Worm (Caenorhabditis elegans) whole organism, L1 larva: ENCODE measurements around the gene casy-1.

ENCODE experiments used
- F16B12.6 ChIP-seq: fragments of 150-350 bp; optimal IDR thresholded peaks from 2 replicates; lab custom pipeline; 2014; ENCODE audit warnings: missing biosample characterization, missing genetic modification characterization
- aly-2 ChIP-seq: fragments of 150-350 bp; optimal IDR thresholded peaks from 2 replicates; lab custom pipeline; 2014; ENCODE audit warnings: missing biosample characterization, missing genetic modification characterization
- ama-1 ChIP-seq: fragments of 150-350 bp; optimal IDR thresholded peaks from 2 replicates; lab custom pipeline; 2014
- ceh-63 ChIP-seq: fragments of 200-800 bp; sonication (Bioruptor generic); optimal IDR thresholded peaks from 2 replicates; lab custom pipeline; 2018; ENCODE audit warnings: mild to moderate bottlenecking, missing genetic modification characterization, missing compliant biosample characterization
- ceh-8 ChIP-seq: fragments of 200-800 bp; sonication (Bioruptor generic); optimal IDR thresholded peaks from 2 replicates; lab custom pipeline; 2018; ENCODE audit warnings: mild to moderate bottlenecking, missing genetic modification characterization, moderate library complexity, missing compliant biosample characterization
- ceh-88 ChIP-seq: fragments of 200-800 bp; sonication (Bioruptor generic); IDR thresholded peaks from 2 replicates; pipeline ENCODE4 v1.3.6; 2022; ENCODE audit warnings: missing genetic modification characterization, missing compliant biosample characterization
- ceh-90 ChIP-seq: sonication (generic microtip); optimal IDR thresholded peaks from 2 replicates; lab custom pipeline; 2016; ENCODE audit warnings: missing genetic modification characterization, missing compliant biosample characterization
- dpl-1 ChIP-seq, 3 experiments: fragments of 150-350 bp in 2 of 3; sonication (generic microtip) in 1 of 3; optimal IDR thresholded peaks; 2 replicates each; lab custom pipeline; 2014 to 2017; ENCODE audit warnings: missing biosample characterization in 3 of 3, missing genetic modification characterization in 3 of 3, missing genetic modification reagents in 3 of 3
- egl-27 ChIP-seq, 2 experiments: fragments of 150-350 bp in 1 of 2; sonication (generic microtip); optimal IDR thresholded peaks; 3 replicates each; lab custom pipeline; 2017 to 2018; ENCODE audit warnings: missing biosample characterization in 2 of 2, missing genetic modification characterization in 2 of 2, missing genetic modification reagents in 2 of 2
- elt-3 ChIP-seq, 6 experiments: fragments of 150-350 bp in 1 of 6; sonication (generic microtip); optimal IDR thresholded peaks; 2 replicates each; lab custom pipeline; 2017 to 2018; ENCODE audit warnings: missing biosample characterization in 6 of 6, missing genetic modification characterization in 6 of 6, inconsistent platforms in 1 of 6
- fos-1 ChIP-seq: fragments of 150-350 bp; optimal IDR thresholded peaks from 2 replicates; lab custom pipeline; 2014; ENCODE audit warnings: missing biosample characterization, missing genetic modification characterization
- hlh-17 ChIP-seq: fragments of 200-800 bp; sonication (Bioruptor generic); optimal IDR thresholded peaks from 2 replicates; lab custom pipeline; 2018; ENCODE audit warnings: missing genetic modification characterization, mild to moderate bottlenecking, missing compliant biosample characterization, moderate library complexity, borderline replicate concordance
- isw-1 ChIP-seq: fragments of 200-800 bp; sonication (Bioruptor generic); IDR thresholded peaks from 2 replicates; pipeline ENCODE4 v1.3.6; 2022; ENCODE audit warnings: missing genetic modification characterization, missing compliant biosample characterization
- jun-1 ChIP-seq: fragments of 150-350 bp; optimal IDR thresholded peaks from 2 replicates; lab custom pipeline; 2014; ENCODE audit warnings: missing biosample characterization, missing genetic modification reagents, missing genetic modification characterization
- lin-13 ChIP-seq: fragments of 150-350 bp; optimal IDR thresholded peaks from 2 replicates; lab custom pipeline; 2014; ENCODE audit warnings: missing biosample characterization, missing genetic modification reagents, missing genetic modification characterization
- lin-35 ChIP-seq, 2 experiments: fragments of 150-350 bp; optimal IDR thresholded peaks; 2 replicates each; lab custom pipeline; 2014; ENCODE audit warnings: missing biosample characterization in 2 of 2, missing genetic modification characterization in 2 of 2, missing genetic modification reagents in 2 of 2
- mab-9 ChIP-seq: fragments of 200-800 bp; sonication (Bioruptor generic); IDR thresholded peaks from 2 replicates; pipeline ENCODE4 v1.3.6; 2022; ENCODE audit warnings: missing genetic modification reagents, missing genetic modification characterization, missing compliant biosample characterization
- nhr-11 ChIP-seq: fragments of 150-350 bp; optimal IDR thresholded peaks from 2 replicates; lab custom pipeline; 2014; ENCODE audit warnings: missing biosample characterization, missing genetic modification characterization
- nhr-237 ChIP-seq: fragments of 150-350 bp; optimal IDR thresholded peaks from 2 replicates; lab custom pipeline; 2014; ENCODE audit warnings: missing biosample characterization, missing genetic modification characterization
- nhr-47 ChIP-seq: sonication (generic microtip); optimal IDR thresholded peaks from 2 replicates; lab custom pipeline; 2016; ENCODE audit warnings: mild to moderate bottlenecking, missing genetic modification characterization, moderate library complexity, missing compliant biosample characterization
- nhr-71 ChIP-seq: sonication (generic microtip); optimal IDR thresholded peaks from 2 replicates; lab custom pipeline; 2016; ENCODE audit warnings: mild to moderate bottlenecking, missing genetic modification characterization, moderate library complexity, missing compliant biosample characterization
- nhr-77 ChIP-seq: fragments of 150-350 bp; optimal IDR thresholded peaks from 2 replicates; lab custom pipeline; 2014; ENCODE audit warnings: missing biosample characterization, missing genetic modification characterization
- nhr-84 ChIP-seq: sonication (generic microtip); optimal IDR thresholded peaks from 2 replicates; lab custom pipeline; 2017; ENCODE audit warnings: missing biosample characterization, missing genetic modification characterization
- nhr-90 ChIP-seq: sonication (generic microtip); optimal IDR thresholded peaks from 2 replicates; lab custom pipeline; 2016; ENCODE audit warnings: mild to moderate bottlenecking, missing genetic modification characterization, missing compliant biosample characterization; ENCODE audit not compliant: poor library complexity
- pag-3 ChIP-seq: sonication (generic microtip); optimal IDR thresholded peaks from 2 replicates; lab custom pipeline; 2017; ENCODE audit warnings: missing genetic modification characterization, mild to moderate bottlenecking, missing compliant biosample characterization, antibody characterized with exemption, borderline replicate concordance; ENCODE audit not compliant: insufficient read depth
- skn-1 ChIP-seq: fragments of 150-350 bp; optimal IDR thresholded peaks from 2 replicates; lab custom pipeline; 2014; ENCODE audit warnings: missing biosample characterization, missing genetic modification characterization
- snpc-4 ChIP-seq: fragments of 150-350 bp; optimal IDR thresholded peaks from 2 replicates; lab custom pipeline; 2014; ENCODE audit warnings: missing biosample characterization, missing genetic modification characterization
- snu-23 ChIP-seq: sonication (generic microtip); optimal IDR thresholded peaks from 2 replicates; lab custom pipeline; 2016; ENCODE audit warnings: missing genetic modification characterization, missing compliant biosample characterization
- swsn-7 ChIP-seq: sonication (generic microtip); optimal IDR thresholded peaks from 2 replicates; lab custom pipeline; 2016; ENCODE audit warnings: missing genetic modification characterization, missing compliant biosample characterization
- vab-15 ChIP-seq: sonication (generic microtip); optimal IDR thresholded peaks from 2 replicates; lab custom pipeline; 2017; ENCODE audit warnings: missing genotype, mild to moderate bottlenecking, missing genetic modification characterization, missing compliant biosample characterization
- xbp-1 ChIP-seq: sonication (generic microtip); optimal IDR thresholded peaks from 2 replicates; lab custom pipeline; 2016; ENCODE audit warnings: missing genetic modification characterization, missing compliant biosample characterization
- zip-4 ChIP-seq: fragments of 200-800 bp; sonication (Bioruptor generic); optimal IDR thresholded peaks from 2 replicates; lab custom pipeline; 2018; ENCODE audit warnings: mild to moderate bottlenecking, missing genetic modification characterization, moderate library complexity, missing compliant biosample characterization
- ztf-4 ChIP-seq: fragments of 150-350 bp; optimal IDR thresholded peaks from 2 replicates; lab custom pipeline; 2014; ENCODE audit warnings: missing biosample characterization, missing genetic modification characterization

Gene casy-1

DNA sequence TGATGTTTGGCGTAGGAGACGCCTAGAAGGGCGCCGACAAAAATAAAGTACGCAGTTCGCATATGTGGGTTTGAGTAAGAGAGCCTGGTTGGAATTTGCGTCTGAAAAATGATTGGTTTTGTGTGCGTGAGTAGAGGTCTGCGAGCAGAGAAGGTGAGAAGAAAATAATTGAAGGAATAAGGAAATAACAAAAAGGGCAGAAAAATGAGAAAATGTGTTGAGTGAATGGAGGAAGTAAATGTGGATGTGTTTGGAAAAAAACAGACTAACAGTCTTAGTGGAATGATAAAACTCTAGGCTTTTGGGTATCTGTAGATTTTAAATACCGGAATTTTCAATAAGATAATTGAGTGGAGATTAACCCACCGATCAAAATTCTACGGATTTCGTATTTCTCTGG, at the start of gene casy-1:
casy-1 (minus strand) TSS at position 101 of the 400 bp plus-strand sequence.
- TF ChIP-seq snu-23 (GFP tag; lab: Kevin White, UChicago) (no peak), ceh-8 (GFP tag; lab: Kevin White, UChicago) (no peak)

ce11 chrII:6001004-6001403, 44.5 kb upstream of the casy-1 start:
- TF ChIP-seq nhr-11 (tag; lab: Kevin White, UChicago) (no peak), aly-2 (tag; lab: Kevin White, UChicago) (no peak), nhr-71 (peak; percentile 50), elt-3 (tag; optimal IDR thresholded peaks at IDR 0.05; lab: Kevin White, UChicago) (no peak)

DNA sequence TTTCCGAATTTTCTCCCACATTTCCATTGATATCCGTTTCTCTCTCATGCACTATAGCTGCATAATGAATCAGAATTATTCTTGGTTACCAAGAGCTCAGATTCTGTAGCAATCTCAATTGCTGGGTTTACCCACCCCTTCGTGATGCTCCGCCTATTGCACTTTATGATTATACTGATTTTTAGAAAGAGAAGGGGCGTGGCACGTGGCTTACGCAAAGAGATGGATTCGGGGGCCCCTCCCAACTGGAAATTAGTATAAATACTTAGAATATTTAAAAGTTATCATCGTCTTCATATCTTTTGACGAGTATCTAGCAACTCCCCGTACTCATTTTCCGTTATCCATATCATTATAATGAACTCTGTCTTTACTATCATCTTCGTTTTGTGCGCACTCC, 43.7 kb upstream of the casy-1 start, which contains the start of gene ins-6:
ins-6 (plus strand) TSS at position 301 of the 400 bp plus-strand sequence.
- TF ChIP-seq nhr-84 (tag; lab: Kevin White, UChicago) (no peak), ceh-63 (GFP tag; lab: Kevin White, UChicago) (no peak), pag-3 (no peak), egl-27 (tag; optimal IDR thresholded peaks at IDR 0.05; lab: Kevin White, UChicago) (no peak)

- TF ChIP-seq ama-1 (lab: Kevin White, UChicago) (no peak), mab-9 (GFP tag; lab: Robert Waterston, UW) (no peak), nhr-90 (tag; lab: Kevin White, UChicago) (no peak), nhr-237 (tag; lab: Kevin White, UChicago) (no peak), egl-27 (tag; optimal IDR thresholded peaks at IDR 0.05; lab: Kevin White, UChicago) (no peak), hlh-17 (no peak), elt-3 (tag; optimal IDR thresholded peaks at IDR 0.05; lab: Kevin White, UChicago) (no peak), snpc-4 (tag; lab: Kevin White, UChicago) (no peak), isw-1 (GFP tag; lab: Robert Waterston, UW) (no peak), swsn-7 (no peak), F16B12.6 (tag; lab: Kevin White, UChicago) (no peak), lin-35 (GFP tag; optimal IDR thresholded peaks at IDR 0.05; lab: Kevin White, UChicago) (no peak), nhr-77 (tag; lab: Kevin White, UChicago) (no peak), zip-4 (GFP tag; lab: Kevin White, UChicago) (no peak), ztf-4 (tag; lab: Kevin White, UChicago) (no peak), ceh-88 (GFP tag; lab: Robert Waterston, UW) (no peak), vab-15 (tag; lab: Kevin White, UChicago) (no peak), ceh-90 (tag; lab: Kevin White, UChicago) (no peak), nhr-47 (tag; lab: Kevin White, UChicago) (no peak)
Measured at ce11 chrII:5997257-5997656, 40.8 kb upstream of the casy-1 start, which contains the start of gene ins-5. ins-5 (plus strand) TSS chrII:5997557.

ce11 chrII:5996066-5996465, 39.6 kb upstream of the casy-1 start, which contains the start of gene ins-4:
ins-4 (plus strand) TSS chrII:5996366.
- no peak for TF ChIP-seq elt-3 (tag; optimal IDR thresholded peaks at IDR 0.05; lab: Kevin White, UChicago)
- TF ChIP-seq dpl-1 (GFP tag; optimal IDR thresholded peaks at IDR 0.05; lab: Kevin White, UChicago), result no peak
- no peak for TF ChIP-seq jun-1
- no peak for TF ChIP-seq xbp-1 (tag; lab: Kevin White, UChicago)
- no peak for TF ChIP-seq fos-1 (tag; lab: Kevin White, UChicago)
- no peak for TF ChIP-seq nhr-71
- no peak for TF ChIP-seq lin-13 (GFP tag; lab: Kevin White, UChicago)
- TF ChIP-seq skn-1 (tag; lab: Kevin White, UChicago), result no peak
